Worm (Caenorhabditis elegans) whole organism, late embryonic: ENCODE measurements around the gene F25E5.1.

ENCODE experiments used
- C08G9.2 ChIP-seq: sonication (generic microtip); optimal IDR thresholded peaks from 2 replicates; lab custom pipeline; 2016; ENCODE audit warnings: mild to moderate bottlenecking, missing genetic modification characterization, moderate library complexity, missing compliant biosample characterization
- K02D7.2 ChIP-seq: sonication (generic microtip); optimal IDR thresholded peaks from 2 replicates; lab custom pipeline; 2017; ENCODE audit warnings: mild to moderate bottlenecking, missing genetic modification characterization, missing compliant biosample characterization
- ama-1 ChIP-seq: fragments of 150-350 bp; optimal IDR thresholded peaks from 2 replicates; lab custom pipeline; 2014
- ceh-18 ChIP-seq: sonication (generic microtip); optimal IDR thresholded peaks from 2 replicates; lab custom pipeline; 2016; ENCODE audit warnings: missing genetic modification characterization, missing compliant biosample characterization
- ceh-45 ChIP-seq: fragments of 200-800 bp; sonication (Bioruptor generic); IDR thresholded peaks from 2 replicates; pipeline ENCODE4 v1.3.6; 2022; ENCODE audit warnings: missing genetic modification reagents, missing genetic modification characterization, missing compliant biosample characterization
- ceh-48 ChIP-seq: sonication (generic microtip); optimal IDR thresholded peaks from 2 replicates; lab custom pipeline; 2016; ENCODE audit warnings: missing genetic modification characterization, inconsistent platforms, missing compliant biosample characterization
- elt-4 ChIP-seq: sonication (generic microtip); optimal IDR thresholded peaks from 2 replicates; lab custom pipeline; 2016; ENCODE audit warnings: missing genetic modification characterization, missing compliant biosample characterization
- ets-4 ChIP-seq: sonication (generic microtip); optimal IDR thresholded peaks from 2 replicates; lab custom pipeline; 2016; ENCODE audit warnings: missing genetic modification characterization, missing compliant biosample characterization
- fkh-6 ChIP-seq: sonication (generic microtip); optimal IDR thresholded peaks from 2 replicates; lab custom pipeline; 2016; ENCODE audit warnings: missing genetic modification characterization, missing compliant biosample characterization
- pros-1 ChIP-seq: fragments of 150-350 bp; optimal IDR thresholded peaks from 2 replicates; lab custom pipeline; 2014; ENCODE audit warnings: missing biosample characterization, missing genetic modification reagents, missing genetic modification characterization
- sox-4 ChIP-seq: sonication (generic microtip); optimal IDR thresholded peaks from 2 replicates; lab custom pipeline; 2017; ENCODE audit warnings: mild to moderate bottlenecking, missing genetic modification characterization, inconsistent platforms, missing compliant biosample characterization

- no peak for TF ChIP-seq sox-4
- TF ChIP-seq ceh-18 (tag; lab: Kevin White, UChicago) = no peak
- no peak for TF ChIP-seq K02D7.2
- TF ChIP-seq ama-1 (lab: Kevin White, UChicago) = no peak
- no peak for TF ChIP-seq pros-1 (tag; lab: Kevin White, UChicago)
- TF ChIP-seq elt-4 (tag; lab: Kevin White, UChicago) = no peak
- TF ChIP-seq C08G9.2 (tag; lab: Kevin White, UChicago) = no peak
- TF ChIP-seq ceh-48 (tag; lab: Kevin White, UChicago) = no peak
- TF ChIP-seq fkh-6 (tag; lab: Kevin White, UChicago) = no peak
- TF ChIP-seq ets-4 (tag; lab: Kevin White, UChicago) = no peak
- no peak for TF ChIP-seq ceh-45
Measured at ce11 chrV:7434805-7435363, 30.8 kb upstream of the F25E5.1 start.
